Worm (Caenorhabditis elegans) whole organism, young adult: Measurements from ENCODE around the gene W07G4.2.

Experiments
- C17E4.6 ChIP-seq: fragments of 200-800 bp; sonication (Bioruptor generic); IDR thresholded peaks from 2 replicates; pipeline ENCODE4 v1.3.6; 2022; ENCODE audit warnings: missing genetic modification reagents, missing genetic modification characterization, missing compliant biosample characterization
- F57C9.4 ChIP-seq: sonication (generic microtip); optimal IDR thresholded peaks from 2 replicates; lab custom pipeline; 2017; ENCODE audit warnings: mild to moderate bottlenecking, missing genetic modification characterization, missing compliant biosample characterization
- chd-7 ChIP-seq: sonication (generic microtip); optimal IDR thresholded peaks from 2 replicates; lab custom pipeline; 2016; ENCODE audit warnings: mild to moderate bottlenecking, missing genetic modification characterization, moderate library complexity, missing compliant biosample characterization
- lin-26 ChIP-seq: fragments of 200-800 bp; sonication (Bioruptor generic); IDR thresholded peaks from 2 replicates; pipeline ENCODE4 v1.3.6; 2022; ENCODE audit warnings: missing genetic modification reagents, missing genetic modification characterization, missing compliant biosample characterization
- lin-35 ChIP-seq, 3 experiments: fragments of 150-350 bp in 2 of 3; sonication (generic microtip) in 1 of 3; optimal IDR thresholded peaks; 2 replicates each; lab custom pipeline; 2014 to 2018; ENCODE audit warnings: missing biosample characterization in 3 of 3, missing genetic modification characterization in 3 of 3, missing genetic modification reagents in 3 of 3
- snpc-4 ChIP-seq, 5 experiments: fragments of 150-350 bp in 1 of 5; sonication (generic microtip) in 4 of 5; optimal IDR thresholded peaks; 2 replicates each; lab custom pipeline; 2014 to 2018; ENCODE audit warnings: missing genetic modification characterization in 5 of 5, missing biosample characterization in 3 of 5, antibody characterized with exemption in 2 of 5, mild to moderate bottlenecking in 2 of 5, missing compliant biosample characterization in 2 of 5, missing genotype in 2 of 5, moderate library complexity in 2 of 5, missing genetic modification reagents in 1 of 5
- tbp1 ChIP-seq: fragments of 200-800 bp; sonication (Bioruptor generic); optimal IDR thresholded peaks from 2 replicates; lab custom pipeline; 2018; ENCODE audit warnings: mild to moderate bottlenecking, missing genetic modification characterization, missing compliant biosample characterization
- ztf-25 ChIP-seq: fragments of 200-800 bp; sonication (Bioruptor generic); IDR thresholded peaks from 2 replicates; pipeline ENCODE4 v1.3.6; 2022; ENCODE audit warnings: missing genetic modification reagents, missing genetic modification characterization, missing compliant biosample characterization
- ztf-3 ChIP-seq: fragments of 200-800 bp; sonication (Bioruptor generic); optimal IDR thresholded peaks from 2 replicates; lab custom pipeline; 2018; ENCODE audit warnings: mild to moderate bottlenecking, missing genetic modification characterization, missing compliant biosample characterization
- ztf-6 ChIP-seq: fragments of 200-800 bp; sonication (Bioruptor generic); IDR thresholded peaks from 2 replicates; pipeline ENCODE4 v1.3.6; 2022; ENCODE audit warnings: missing genetic modification reagents, missing genetic modification characterization, missing compliant biosample characterization

- TF ChIP-seq chd-7 (tag; lab: Kevin White, UChicago) (no peak), lin-35 (GFP tag; optimal IDR thresholded peaks at IDR 0.05; lab: Kevin White, UChicago) (peak in 1 of 3 experiments; percentile 89), ztf-6 (GFP tag; lab: Robert Waterston, UW) (no peak), lin-26 (no peak), ztf-3 (no peak), C17E4.6 (GFP tag; lab: Robert Waterston, UW) (no peak), ztf-25 (GFP tag; lab: Robert Waterston, UW) (no peak), tbp1 (peak; percentile 48), F57C9.4 (tag; lab: Kevin White, UChicago) (no peak), snpc-4 (GFP tag; optimal IDR thresholded peaks at IDR 0.05; lab: Kevin White, UChicago) (no peak), snpc-4 (tag; optimal IDR thresholded peaks at IDR 0.05; lab: Kevin White, UChicago) (peak in 3 of 4 experiments; percentile 27 to 54 (median 31))
These were observed 5.3 kb upstream of the W07G4.2 start, which contains the start of gene scyl-1 for ce11 chrV:13041666-13042065.
